Worm (Caenorhabditis elegans): ENCODE results near the gene F13D11.4.

- no peak for TF ChIP-seq ama-1 (optimal IDR thresholded peaks at IDR 0.05)
- TF ChIP-seq scrt-1 (GFP tag; IDR thresholded peaks at IDR 0.05): no peak
- TF ChIP-seq hmbx-1 (tag; optimal IDR thresholded peaks at IDR 0.05): no peak
- TF ChIP-seq tbx-11 (GFP tag; IDR thresholded peaks at IDR 0.05): no peak
- no peak for TF ChIP-seq ets-7 (tag; optimal IDR thresholded peaks at IDR 0.05)
- no peak for TF ChIP-seq B0310.2 (tag; optimal IDR thresholded peaks at IDR 0.05)
- no peak for TF ChIP-seq tra-4 (tag; optimal IDR thresholded peaks at IDR 0.05)
- no peak for TF ChIP-seq ceh-36 (tag; optimal IDR thresholded peaks at IDR 0.05)
Measured at ce11 chrX:5854452-5855234, 20.0 kb upstream of the F13D11.4 start.

Data from whole organism, early embryonic.